Worm (Caenorhabditis elegans) whole organism, L2 larva: ENCODE results near the gene ZK546.2.

Source experiments
- R02D3.7 ChIP-seq: fragments of 150-350 bp; optimal IDR thresholded peaks from 2 replicates; lab custom pipeline; 2014; ENCODE audit warnings: missing biosample characterization, missing genetic modification characterization
- ceh-82 ChIP-seq: fragments of 150-350 bp; optimal IDR thresholded peaks from 2 replicates; lab custom pipeline; 2014; ENCODE audit warnings: missing biosample characterization, missing genetic modification characterization
- lin-13 ChIP-seq: fragments of 150-350 bp; optimal IDR thresholded peaks from 2 replicates; lab custom pipeline; 2014; ENCODE audit warnings: missing biosample characterization, missing genetic modification reagents, missing genetic modification characterization
- mab-5 ChIP-seq: fragments of 150-350 bp; optimal IDR thresholded peaks from 2 replicates; lab custom pipeline; 2014; ENCODE audit warnings: missing biosample characterization, missing genetic modification characterization
- nhr-12 ChIP-seq: fragments of 150-350 bp; optimal IDR thresholded peaks from 2 replicates; lab custom pipeline; 2014; ENCODE audit warnings: missing biosample characterization, missing genetic modification characterization
- nhr-25 ChIP-seq: fragments of 150-350 bp; sonication (generic microtip); optimal IDR thresholded peaks from 3 replicates; lab custom pipeline; 2014; ENCODE audit warnings: missing biosample characterization, missing genetic modification characterization
- peb-1 ChIP-seq: fragments of 150-350 bp; optimal IDR thresholded peaks from 2 replicates; lab custom pipeline; 2014; ENCODE audit warnings: missing biosample characterization, missing genetic modification characterization
- skn-1 ChIP-seq: sonication (generic microtip); optimal IDR thresholded peaks from 2 replicates; lab custom pipeline; 2017; ENCODE audit warnings: missing biosample characterization, missing genetic modification characterization
- ztf-4 ChIP-seq: fragments of 150-350 bp; optimal IDR thresholded peaks from 2 replicates; lab custom pipeline; 2014; ENCODE audit warnings: missing biosample characterization, missing genetic modification characterization

- TF ChIP-seq ceh-82 (tag; lab: Kevin White, UChicago) (no peak), nhr-25 (tag; lab: Kevin White, UChicago) (no peak), lin-13 (GFP tag; lab: Kevin White, UChicago) (no peak), ztf-4 (tag; lab: Kevin White, UChicago) (no peak), peb-1 (tag; lab: Kevin White, UChicago) (no peak), R02D3.7 (tag; lab: Kevin White, UChicago) (no peak), nhr-12 (tag; lab: Kevin White, UChicago) (no peak), skn-1 (no peak), mab-5 (tag; lab: Kevin White, UChicago) (no peak)
Observed at ce11 chrII:4941050-4941449, 4.8 kb upstream of the ZK546.2 start, which contains the start of gene cblc-1.
